Fruit fly (Drosophila melanogaster): ENCODE measurements around the gene Tm2.
A peak's percentile ranks its signal among the peaks of the same experiment; 100 is the strongest.

The Tm2 gene

dm6 chr3R:15356645-15357431 is 46.8 kb downstream of the Tm2 start, which contains the start of the genes Atg4b and Hibch (continued):
- TF ChIP-seq CG12299 (tag; optimal IDR thresholded peaks at IDR 0.05) (peak; percentile 79), Hand (GFP tag; optimal IDR thresholded peaks at IDR 0.05) (peak; percentile 57), CG2116 (GFP tag; optimal IDR thresholded peaks at IDR 0.05) (peak; percentile 69), CG11695 (GFP tag; IDR thresholded peaks at IDR 0.05) (no peak; the same call in 1 of the 3 replicates), CG17802 (tag; optimal IDR thresholded peaks at IDR 0.05) (peak; percentile 23), dimm (GFP tag; IDR thresholded peaks at IDR 0.05) (0 out of 2 replicates have a peak, but pooled peaks have one; percentile 30), CG11093 (GFP tag; IDR thresholded peaks at IDR 0.05) (peak; percentile 73; the same call in 2 of the 3 replicates), CHES-1-like (GFP tag; optimal IDR thresholded peaks at IDR 0.05) (peak; percentile 5), CG18599 (GFP tag; optimal IDR thresholded peaks at IDR 0.05) (peak; percentile 91), Kr (GFP tag; optimal IDR thresholded peaks at IDR 0.05) (no peak), CG7963 (GFP tag; IDR thresholded peaks at IDR 0.05; ENCODE audit: partially characterized antibody) (no peak), sob (GFP tag; IDR thresholded peaks at IDR 0.05) (peak; percentile 83), tx (GFP tag; optimal IDR thresholded peaks at IDR 0.05) (peak; percentile 23), GATAe (GFP tag; conservative IDR thresholded peaks at IDR 0.05) (peak; percentile 39; the same call in 1 of the 2 replicates), CG8281 (tag; optimal IDR thresholded peaks at IDR 0.05) (no peak), CG6854 (GFP tag; optimal IDR thresholded peaks at IDR 0.05) (peak; percentile 36), her (GFP tag; optimal IDR thresholded peaks at IDR 0.05) (no peak), ap (GFP tag; IDR thresholded peaks at IDR 0.05) (peak; percentile 53; the same call in 1 of the 2 replicates), HLH54F (GFP tag; optimal IDR thresholded peaks at IDR 0.05) (peak; percentile 40), dm (GFP tag; optimal IDR thresholded peaks at IDR 0.05) (no peak), ro (GFP tag; IDR thresholded peaks at IDR 0.05) (peak; percentile 20; the same call in 1 of the 2 replicates), CG14441 (GFP tag; IDR thresholded peaks at IDR 0.05) (peak; percentile 78), CG11247 (GFP tag; IDR thresholded peaks at IDR 0.05) (peak; percentile 65), dmrt11E (tag; optimal IDR thresholded peaks at IDR 0.05) (peak; percentile 78), CG4617 (GFP tag; optimal IDR thresholded peaks at IDR 0.05; ENCODE audit: borderline replicate concordance) (peak; percentile 82), HHEX (GFP tag; optimal IDR thresholded peaks at IDR 0.05) (peak; percentile 81), CG5245 (GFP tag; optimal IDR thresholded peaks at IDR 0.05) (peak; percentile 70), CG6175 (GFP tag; IDR thresholded peaks at IDR 0.05) (peak; percentile 60; the same call in 2 of the 3 replicates), CTCF (GFP tag; optimal IDR thresholded peaks at IDR 0.05) (no peak), tll (GFP tag; optimal IDR thresholded peaks at IDR 0.05) (peak in 1 of 2 experiments; percentile 10), CG13123 (GFP tag; optimal IDR thresholded peaks at IDR 0.05) (peak; percentile 63), CG10543 (GFP tag; optimal IDR thresholded peaks at IDR 0.05) (peak; percentile 96), Fer3 (tag; optimal IDR thresholded peaks at IDR 0.05) (peak; percentile 87), ind (GFP tag; optimal IDR thresholded peaks at IDR 0.05) (peak; percentile 87), cas (GFP tag; IDR thresholded peaks at IDR 0.05) (peak; percentile 69; the same call in 1 of the 2 replicates), CG18262 (tag; optimal IDR thresholded peaks at IDR 0.05) (peak; percentile 87), CG31224 (GFP tag; IDR thresholded peaks at IDR 0.05) (peak; percentile 75), CG14710 (tag; optimal IDR thresholded peaks at IDR 0.05) (peak; percentile 91), salm (tag; optimal IDR thresholded peaks at IDR 0.05) (peak; percentile 64), CG1529 (GFP tag; optimal IDR thresholded peaks at IDR 0.05) (no peak), gfzf (GFP tag; optimal IDR thresholded peaks at IDR 0.05) (no peak), Nf-YC (tag; optimal IDR thresholded peaks at IDR 0.05) (peak; percentile 87), Jarid2 (GFP tag; optimal IDR thresholded peaks at IDR 0.05) (no peak), br (optimal IDR thresholded peaks at IDR 0.05) (no peak), CG11696 (GFP tag; IDR thresholded peaks at IDR 0.05) (peak; percentile 48; the same call in 1 of the 2 replicates), CG14860 (GFP tag; IDR thresholded peaks at IDR 0.05; ENCODE audit: partially characterized antibody) (no peak), nerfin-2 (GFP tag; IDR thresholded peaks at IDR 0.05; ENCODE audit: partially characterized antibody) (no peak), CG10267 (tag; optimal IDR thresholded peaks at IDR 0.05) (peak; percentile 81), CG6654 (GFP tag; optimal IDR thresholded peaks at IDR 0.05) (peak; percentile 63)
